Worm (Caenorhabditis elegans) whole organism, early embryonic: Measurements from ENCODE around the gene ssp-36.

Experiments
- ama-1 ChIP-seq: fragments of 150-350 bp; optimal IDR thresholded peaks from 2 replicates; lab custom pipeline; 2014
- ets-7 ChIP-seq: sonication (generic microtip); optimal IDR thresholded peaks from 2 replicates; lab custom pipeline; 2016; ENCODE audit warnings: missing genotype, missing genetic modification characterization, missing compliant biosample characterization
- sea-1 ChIP-seq: fragments of 200-800 bp; sonication (Bioruptor generic); conservative IDR thresholded peaks from 2 replicates; pipeline ENCODE4 v1.3.6; 2022; ENCODE audit warnings: missing genetic modification characterization, missing compliant biosample characterization

DNA sequence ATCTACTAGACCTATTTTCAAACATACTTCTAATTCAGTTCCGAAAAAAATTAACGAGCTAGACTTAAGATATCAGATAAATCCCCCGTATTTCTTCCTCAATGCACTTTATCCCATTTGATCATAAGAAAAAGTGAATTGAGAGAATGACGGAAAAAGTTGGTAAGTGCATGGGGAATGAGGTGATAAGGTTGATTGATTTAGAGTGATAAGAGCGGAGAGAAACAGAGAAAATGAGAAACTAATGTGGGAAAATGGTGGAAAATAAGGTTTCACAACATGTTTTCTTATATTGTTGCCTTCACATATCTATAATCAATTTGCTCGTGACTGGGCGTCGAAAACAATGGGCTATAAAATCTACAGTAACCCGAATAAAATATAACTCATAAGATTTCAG, 30.4 kb downstream of the ssp-36 start:
- no peak for TF ChIP-seq sea-1 (GFP tag; lab: Robert Waterston, UW)
- TF ChIP-seq ama-1, result no peak
- no peak for TF ChIP-seq ets-7
